Worm (Caenorhabditis elegans): ENCODE measurements around the gene Y102F5A.1.

Y102F5A.1 gene

DNA sequence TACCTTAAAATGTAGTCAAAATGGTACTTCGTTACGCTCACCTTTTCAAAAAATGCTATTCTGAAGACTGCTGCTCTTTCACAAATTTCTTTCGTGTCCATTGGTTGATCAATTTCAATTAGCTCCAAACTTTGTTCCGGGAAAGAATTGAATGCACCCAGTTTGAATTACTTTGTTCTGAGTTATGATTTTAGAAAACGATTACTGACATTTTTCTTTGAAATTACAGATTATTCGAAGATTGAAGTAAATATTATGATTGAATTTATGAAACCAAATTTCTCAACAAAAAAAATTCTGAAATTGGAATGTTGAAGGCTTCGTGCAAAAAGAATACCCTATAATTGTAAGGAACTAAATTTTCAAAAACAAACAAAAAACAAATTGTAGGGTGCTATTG, at the start of gene Y102F5A.1:
Gene Y102F5A.1, minus strand, starts transcription at position 101 of the 400 bp plus-strand sequence.
- TF ChIP-seq dao-5 (tag; optimal IDR thresholded peaks at IDR 0.05) = no peak
- TF ChIP-seq him-1 (tag; optimal IDR thresholded peaks at IDR 0.05) = no peak
- no peak for TF ChIP-seq W03F9.2 (tag; optimal IDR thresholded peaks at IDR 0.05)

- TF ChIP-seq him-1 (tag; optimal IDR thresholded peaks at IDR 0.05) (no peak), W03F9.2 (tag; optimal IDR thresholded peaks at IDR 0.05) (no peak), dao-5 (tag; optimal IDR thresholded peaks at IDR 0.05) (no peak)
Observed at ce11 chrX:11828661-11829060, 44.5 kb upstream of the Y102F5A.1 start.

DNA sequence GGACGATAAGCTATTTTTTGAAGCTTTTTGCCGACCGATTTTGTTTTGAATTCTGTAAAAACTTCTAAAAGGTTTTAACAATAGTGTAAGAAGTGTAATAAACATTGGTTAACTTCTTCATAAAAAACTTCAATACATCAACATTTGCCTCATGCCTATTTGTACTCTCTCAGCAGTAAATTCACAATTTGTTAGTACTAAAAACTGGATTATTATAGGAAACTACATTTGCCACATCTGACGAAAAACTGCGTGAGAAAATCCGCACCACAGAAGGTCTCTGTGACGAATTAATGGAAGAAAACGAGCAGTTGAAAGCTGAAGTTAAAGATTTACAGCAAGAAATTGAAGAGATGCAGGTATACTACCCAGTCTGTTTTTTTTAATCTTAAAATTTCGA, 43.4 kb upstream of the Y102F5A.1 start:
- no peak for TF ChIP-seq him-1 (tag; optimal IDR thresholded peaks at IDR 0.05)
- TF ChIP-seq W03F9.2 (tag; optimal IDR thresholded peaks at IDR 0.05) = no peak
- TF ChIP-seq dao-5 (tag; optimal IDR thresholded peaks at IDR 0.05) = no peak

ce11 chrX:11826892-11827291, 42.8 kb upstream of the Y102F5A.1 start:
- TF ChIP-seq him-1 (tag; optimal IDR thresholded peaks at IDR 0.05) (no peak), W03F9.2 (tag; optimal IDR thresholded peaks at IDR 0.05) (no peak), dao-5 (tag; optimal IDR thresholded peaks at IDR 0.05) (no peak)

- no peak for TF ChIP-seq dao-5 (tag; optimal IDR thresholded peaks at IDR 0.05)
- TF ChIP-seq W03F9.2 (tag; optimal IDR thresholded peaks at IDR 0.05) = no peak
- TF ChIP-seq him-1 (tag; optimal IDR thresholded peaks at IDR 0.05) = no peak
Observed at ce11 chrX:11823704-11824103, 39.6 kb upstream of the Y102F5A.1 start, which contains the start of gene tag-241. TSS of gene tag-241 (plus strand) at chrX:11824004.

DNA sequence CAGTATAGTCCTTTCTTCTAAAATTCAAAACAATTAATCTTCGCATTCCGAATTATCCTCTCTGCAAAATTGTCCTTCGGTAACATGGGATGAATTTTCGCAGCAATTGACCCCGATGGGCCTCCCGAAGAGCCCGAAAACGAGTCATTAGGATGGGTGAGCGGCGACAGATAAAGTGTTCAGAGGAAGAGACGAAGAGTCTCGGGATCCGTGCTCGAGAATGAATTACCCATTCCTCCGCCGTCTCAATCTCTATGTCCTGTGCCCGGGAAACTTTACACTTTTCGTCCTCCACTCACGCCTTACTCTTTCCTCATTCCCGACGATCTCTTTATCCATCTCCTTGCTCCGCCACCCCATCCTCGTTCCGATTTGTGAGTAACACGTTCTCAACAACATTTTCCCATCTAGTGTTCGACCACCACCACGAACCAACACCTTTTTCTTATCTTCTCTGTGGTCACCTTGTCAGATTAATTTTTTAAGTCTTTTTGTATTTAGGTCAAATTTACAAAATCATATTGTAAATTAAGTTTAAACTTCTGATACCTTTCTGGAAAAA, 37.1 kb upstream of the Y102F5A.1 start:
- TF ChIP-seq W03F9.2 (tag; optimal IDR thresholded peaks at IDR 0.05) (no peak), him-1 (tag; optimal IDR thresholded peaks at IDR 0.05) (no peak), dao-5 (tag; optimal IDR thresholded peaks at IDR 0.05) (no peak)

- no peak for TF ChIP-seq him-1 (tag; optimal IDR thresholded peaks at IDR 0.05)
- no peak for TF ChIP-seq W03F9.2 (tag; optimal IDR thresholded peaks at IDR 0.05)
- no peak for TF ChIP-seq dao-5 (tag; optimal IDR thresholded peaks at IDR 0.05)
Observed at ce11 chrX:11818711-11819110, 34.6 kb upstream of the Y102F5A.1 start.

- TF ChIP-seq W03F9.2 (tag; optimal IDR thresholded peaks at IDR 0.05) = no peak
- no peak for TF ChIP-seq dao-5 (tag; optimal IDR thresholded peaks at IDR 0.05)
- TF ChIP-seq him-1 (tag; optimal IDR thresholded peaks at IDR 0.05) = no peak
Observed at ce11 chrX:11816825-11817224, 32.7 kb upstream of the Y102F5A.1 start.

- no peak for TF ChIP-seq him-1 (tag; optimal IDR thresholded peaks at IDR 0.05)
- no peak for TF ChIP-seq dao-5 (tag; optimal IDR thresholded peaks at IDR 0.05)
- no peak for TF ChIP-seq W03F9.2 (tag; optimal IDR thresholded peaks at IDR 0.05)
Observed at ce11 chrX:11814667-11815066, 30.5 kb upstream of the Y102F5A.1 start, which contains the start of gene C34E11.2. TSS of gene C34E11.2 (minus strand) at chrX:11814750.

DNA sequence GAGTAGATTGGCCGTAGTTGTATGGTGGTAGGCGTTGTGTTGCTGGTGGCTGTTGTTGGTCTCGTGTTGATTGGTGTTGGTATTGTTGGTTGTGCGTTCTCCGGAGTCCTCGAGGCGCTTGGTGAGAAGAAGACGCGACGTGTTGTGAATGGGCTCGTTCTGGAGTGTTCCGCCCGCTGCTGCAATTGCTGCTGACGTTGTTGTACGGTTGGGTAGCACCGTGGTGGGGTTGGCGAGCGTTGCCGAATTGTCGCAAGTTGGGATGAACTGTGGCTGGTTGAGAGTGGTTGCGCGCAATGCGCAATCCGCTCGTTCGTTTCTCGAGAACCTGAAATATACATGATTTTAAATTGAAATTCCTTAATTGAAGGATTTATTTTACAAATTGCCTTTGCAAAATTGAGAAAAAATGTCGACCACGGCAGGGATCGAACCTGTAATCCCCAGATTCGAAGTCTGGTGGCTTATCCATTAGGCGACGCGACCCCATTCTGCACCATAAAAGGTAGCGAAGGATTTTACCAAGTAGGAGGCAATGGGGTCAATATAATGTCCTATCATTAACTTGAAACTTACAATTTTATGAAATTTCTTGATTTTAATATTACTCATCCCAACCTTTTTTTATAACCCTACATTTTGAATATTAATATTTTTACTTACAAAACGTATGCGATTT, 22.2 kb upstream of the Y102F5A.1 start:
- no peak for TF ChIP-seq W03F9.2 (tag; optimal IDR thresholded peaks at IDR 0.05)
- no peak for TF ChIP-seq him-1 (tag; optimal IDR thresholded peaks at IDR 0.05)
- TF ChIP-seq dao-5 (tag; optimal IDR thresholded peaks at IDR 0.05) = no peak

DNA sequence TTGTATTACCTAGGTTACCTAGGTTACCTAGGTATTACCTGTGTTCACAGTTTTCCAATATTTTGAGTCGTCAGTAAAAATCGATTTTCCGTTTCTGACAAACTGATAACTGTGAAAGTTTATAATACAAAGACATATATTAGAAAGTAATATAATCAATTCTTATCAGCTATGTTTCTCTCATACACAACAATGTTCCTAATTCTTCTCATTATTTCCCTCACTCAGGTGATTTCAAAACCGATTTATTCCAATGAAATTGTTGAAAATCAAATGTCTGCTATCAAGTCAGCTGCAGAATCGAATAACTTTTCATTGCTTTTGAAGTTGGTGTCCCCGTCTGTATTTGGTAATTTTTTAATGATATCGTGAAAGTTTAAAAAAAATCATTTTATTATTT, 19.9 kb upstream of the Y102F5A.1 start, which contains the start of gene C34E11.4:
Gene C34E11.4, plus strand, starts transcription at position 154 of the 400 bp plus-strand sequence.
- no peak for TF ChIP-seq W03F9.2 (tag; optimal IDR thresholded peaks at IDR 0.05)
- TF ChIP-seq him-1 (tag; optimal IDR thresholded peaks at IDR 0.05) = no peak

DNA sequence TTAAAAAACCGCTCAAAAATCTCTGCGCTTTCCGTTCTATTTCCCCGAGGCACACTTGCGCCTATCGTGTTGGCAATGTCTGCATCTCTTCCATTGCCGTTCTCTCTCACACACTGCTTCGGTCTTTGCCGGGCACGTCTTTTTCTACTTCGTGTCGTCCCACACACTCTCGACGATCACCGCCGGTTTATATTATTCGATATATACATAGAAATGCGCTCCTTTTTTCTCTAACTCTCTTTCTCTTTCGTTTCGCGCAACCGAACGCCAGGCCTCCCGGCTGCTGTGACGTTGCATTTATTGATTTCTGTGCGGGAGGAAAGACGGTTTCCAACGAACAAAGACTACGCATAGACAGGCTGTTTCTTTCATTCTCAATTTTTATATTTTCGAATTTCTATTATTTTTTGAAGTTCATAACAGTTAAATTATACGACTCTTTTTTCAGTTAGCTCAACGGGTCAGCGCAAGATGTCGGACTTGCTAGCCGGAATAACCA, 14.0 kb upstream of the Y102F5A.1 start, which contains the start of gene rsd-3:
Gene rsd-3, plus strand, starts transcription at position 449 of the 499 bp plus-strand sequence.
- no peak for TF ChIP-seq dao-5 (tag; optimal IDR thresholded peaks at IDR 0.05)
- TF ChIP-seq W03F9.2 (tag; optimal IDR thresholded peaks at IDR 0.05) = no peak
- no peak for TF ChIP-seq him-1 (tag; optimal IDR thresholded peaks at IDR 0.05)

DNA sequence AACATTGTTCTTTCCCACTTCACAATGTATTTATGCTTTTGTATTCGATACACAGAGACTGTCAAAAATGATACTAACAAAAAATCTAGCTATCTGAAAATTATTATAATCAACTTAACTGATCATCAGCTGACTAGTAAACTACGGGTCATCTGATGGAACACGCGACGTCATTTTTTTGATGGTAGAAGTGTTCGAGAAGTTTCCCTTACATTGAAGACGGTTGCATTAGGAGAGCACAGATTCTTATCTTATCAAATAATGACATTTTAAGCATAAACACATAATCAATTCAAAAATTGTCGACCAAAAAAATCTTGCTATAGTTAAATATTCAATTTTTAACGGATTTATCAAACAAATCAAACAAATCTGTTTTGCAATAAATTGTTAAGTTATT, 8.6 kb upstream of the Y102F5A.1 start:
- TF ChIP-seq W03F9.2 (tag; optimal IDR thresholded peaks at IDR 0.05) (no peak), dao-5 (tag; optimal IDR thresholded peaks at IDR 0.05) (no peak), him-1 (tag; optimal IDR thresholded peaks at IDR 0.05) (no peak)
